Fruit fly (Drosophila melanogaster): ENCODE measurements around the gene CG4558.
A peak's percentile ranks its signal among the peaks of the same experiment; 100 is the strongest.

Gene CG4558

DNA sequence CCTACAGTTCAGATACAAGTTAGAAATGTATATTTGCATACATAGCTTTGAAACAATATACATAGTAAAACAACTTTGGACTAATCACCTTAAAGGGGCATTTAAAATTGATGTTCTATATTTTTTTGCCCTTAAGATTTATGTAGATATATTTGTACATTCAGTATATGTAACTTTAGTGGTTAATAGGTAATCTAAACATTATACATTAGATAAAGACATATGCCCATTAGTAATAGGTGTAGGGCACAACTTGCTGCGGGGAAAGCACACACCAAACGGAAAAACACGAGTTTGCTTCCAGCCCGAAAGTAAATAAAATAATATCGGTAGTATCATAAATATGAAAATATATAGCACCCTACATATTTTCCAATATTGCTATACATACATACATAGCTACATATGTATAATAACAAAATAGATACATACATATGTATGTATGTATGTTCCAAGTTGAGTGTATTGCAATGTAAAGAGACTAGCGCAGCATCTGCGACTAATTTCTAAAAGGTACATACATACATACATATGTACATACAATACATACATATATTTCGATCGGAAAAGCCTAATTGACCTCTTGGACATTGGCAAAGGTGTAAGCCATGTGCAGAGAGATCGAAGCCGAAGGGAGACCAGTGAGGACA lies 13.8 kb downstream of the CG4558 start, which contains the start of gene CG43736 (continued):
- TF ChIP-seq CG7963 (GFP tag; IDR thresholded peaks at IDR 0.05; ENCODE audit: partially characterized antibody) (no peak), CG34224 (GFP tag; IDR thresholded peaks at IDR 0.05; ENCODE audit: partially characterized antibody) (no peak), CG33213 (GFP tag; optimal IDR thresholded peaks at IDR 0.05) (peak; percentile 76), fd64A (GFP tag; optimal IDR thresholded peaks at IDR 0.05) (peak; percentile 83), CG11696 (GFP tag; IDR thresholded peaks at IDR 0.05) (peak; percentile 61), Ets65A (GFP tag) (peak; percentile 98), cg (GFP tag; optimal IDR thresholded peaks at IDR 0.05) (no peak), B-H2 (GFP tag; optimal IDR thresholded peaks at IDR 0.05) (peak; percentile 92), CG10462 (GFP tag; optimal IDR thresholded peaks at IDR 0.05) (peak; percentile 88), Optix (GFP tag; IDR thresholded peaks at IDR 0.05) (no peak; the same call in 2 of the 3 replicates), GATAe (GFP tag; conservative IDR thresholded peaks at IDR 0.05) (peak; percentile 73), CG1233 (GFP tag; optimal IDR thresholded peaks at IDR 0.05) (no peak), CG34376 (GFP tag; optimal IDR thresholded peaks at IDR 0.05) (peak; percentile 96), tap (tag; optimal IDR thresholded peaks at IDR 0.05) (peak; percentile 98), ewg (GFP tag; optimal IDR thresholded peaks at IDR 0.05) (peak; percentile 89), CG4730 (GFP tag; IDR thresholded peaks at IDR 0.05) (peak; percentile 79), Chrac-16 (GFP tag; optimal IDR thresholded peaks at IDR 0.05) (peak; percentile 91), CG32767 (GFP tag; IDR thresholded peaks at IDR 0.05) (peak; percentile 82), Fer1 (GFP tag; optimal IDR thresholded peaks at IDR 0.05) (peak; percentile 97), Doc3 (GFP tag; IDR thresholded peaks at IDR 0.05; ENCODE audit: partially characterized antibody) (no peak), abd-A (tag; optimal IDR thresholded peaks at IDR 0.05) (peak; percentile 27), Scr (GFP tag; IDR thresholded peaks at IDR 0.05; ENCODE audit: partially characterized antibody) (no peak), sob (GFP tag; IDR thresholded peaks at IDR 0.05) (peak; percentile 86), CG33557 (GFP tag; optimal IDR thresholded peaks at IDR 0.05) (peak; percentile 93), CG6765 (GFP tag; optimal IDR thresholded peaks at IDR 0.05) (peak; percentile 94), CG14441 (GFP tag; IDR thresholded peaks at IDR 0.05) (peak; percentile 85), CG3065 (GFP tag; optimal IDR thresholded peaks at IDR 0.05) (peak; percentile 72), Elba2 (GFP tag; optimal IDR thresholded peaks at IDR 0.05) (no peak), Hmr (GFP tag; optimal IDR thresholded peaks at IDR 0.05) (peak; percentile 97), slp2 (GFP tag; optimal IDR thresholded peaks at IDR 0.05) (peak; percentile 92), D19A (tag; optimal IDR thresholded peaks at IDR 0.05) (peak; percentile 96), ham (GFP tag; IDR thresholded peaks at IDR 0.05) (peak; percentile 53; the same call in 1 of the 2 replicates), otp (GFP tag; IDR thresholded peaks at IDR 0.05) (peak; percentile 82), CG13775 (GFP tag; optimal IDR thresholded peaks at IDR 0.05) (peak; percentile 92), CG6689 (GFP tag; IDR thresholded peaks at IDR 0.05) (peak; percentile 91), salm (tag; optimal IDR thresholded peaks at IDR 0.05) (peak; percentile 91), CG12104 (GFP tag; optimal IDR thresholded peaks at IDR 0.05) (peak; percentile 97), Hr39 (optimal IDR thresholded peaks at IDR 0.05) (no peak), CG17328 (GFP tag; IDR thresholded peaks at IDR 0.05) (peak; percentile 76), dati (GFP tag; IDR thresholded peaks at IDR 0.05) (no peak), CG12391 (tag; optimal IDR thresholded peaks at IDR 0.05) (peak; percentile 97), Drgx (GFP tag; IDR thresholded peaks at IDR 0.05) (peak; percentile 90), YL-1 (GFP tag; optimal IDR thresholded peaks at IDR 0.05) (peak; percentile 86), Camta (GFP tag; optimal IDR thresholded peaks at IDR 0.05) (peak; percentile 91), CG2120 (GFP tag; optimal IDR thresholded peaks at IDR 0.05) (peak; percentile 97), CG11456 (GFP tag; IDR thresholded peaks at IDR 0.05) (peak; percentile 85), CG9437 (GFP tag; optimal IDR thresholded peaks at IDR 0.05) (peak; percentile 92), CG6272 (GFP tag; IDR thresholded peaks at IDR 0.05) (peak; percentile 69), CG12659 (GFP tag; optimal IDR thresholded peaks at IDR 0.05) (peak; percentile 97), CG16779 (GFP tag; IDR thresholded peaks at IDR 0.05) (no peak)

Data from whole organism, embryonic.